Worm (Caenorhabditis elegans) whole organism, L4/young adult: ENCODE results near the gene ttr-43.

Source experiments
- W03F9.2 ChIP-seq: fragments of 150-350 bp; optimal IDR thresholded peaks from 2 replicates; lab custom pipeline; 2014; ENCODE audit warnings: missing biosample characterization, missing genetic modification characterization
- dao-5 ChIP-seq: sonication (generic microtip); optimal IDR thresholded peaks from 2 replicates; lab custom pipeline; 2016; ENCODE audit warnings: missing genotype, missing genetic modification characterization, moderate library complexity, missing compliant biosample characterization
- him-1 ChIP-seq: sonication (generic microtip); optimal IDR thresholded peaks from 2 replicates; lab custom pipeline; 2016; ENCODE audit warnings: missing genotype, missing genetic modification reagents, missing genetic modification characterization, missing compliant biosample characterization

ce11 chrV:12586793-12587192, 3.7 kb downstream of the ttr-43 start:
- TF ChIP-seq him-1 (tag; lab: Kevin White, UChicago) (no peak), dao-5 (tag; lab: Kevin White, UChicago) (no peak), W03F9.2 (no peak)
